Fruit fly (Drosophila melanogaster): ENCODE measurements around the gene Pkcdelta.

The Pkcdelta gene

DNA sequence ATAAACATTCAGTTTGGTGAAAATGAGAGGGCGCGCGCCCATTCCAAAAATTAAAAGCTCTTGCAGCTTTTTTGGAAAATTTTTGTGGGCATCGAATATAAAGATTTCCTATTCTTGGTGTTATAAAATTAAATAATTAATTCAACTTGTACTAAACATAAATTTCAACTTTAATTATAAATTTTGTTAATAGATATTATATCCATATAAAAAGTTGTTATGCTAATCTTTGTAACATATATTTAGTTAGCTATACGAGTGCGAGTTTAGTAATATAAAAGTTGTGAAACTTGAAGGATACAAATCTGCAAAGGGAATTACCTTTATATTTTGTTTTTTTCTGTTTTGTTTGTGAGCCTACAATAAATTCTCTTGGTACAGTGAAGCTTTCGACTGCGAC is 558 bp upstream of the Pkcdelta start:
- no peak for TF ChIP-seq CG8281 (tag; optimal IDR thresholded peaks at IDR 0.05)
- TF ChIP-seq CG9215 (GFP tag; IDR thresholded peaks at IDR 0.05), result no peak
- TF ChIP-seq CG3163 (GFP tag; optimal IDR thresholded peaks at IDR 0.05), result no peak
- TF ChIP-seq CG17359 (tag; optimal IDR thresholded peaks at IDR 0.05), result no peak
- peak; percentile 33 for TF ChIP-seq PHDP (tag; optimal IDR thresholded peaks at IDR 0.05)
- no peak for TF ChIP-seq jumu (GFP tag; optimal IDR thresholded peaks at IDR 0.05)
- TF ChIP-seq kni (GFP tag; optimal IDR thresholded peaks at IDR 0.05), result no peak
- no peak for TF ChIP-seq CG7963 (GFP tag; IDR thresholded peaks at IDR 0.05; ENCODE audit: partially characterized antibody)
- no peak for TF ChIP-seq HLH54F (GFP tag; optimal IDR thresholded peaks at IDR 0.05)
- no peak for TF ChIP-seq CG10274 (GFP tag; optimal IDR thresholded peaks at IDR 0.05)
- no peak for TF ChIP-seq HLH4C (GFP tag; IDR thresholded peaks at IDR 0.05; ENCODE audit: partially characterized antibody)
- no peak for TF ChIP-seq CG12299 (tag; optimal IDR thresholded peaks at IDR 0.05)
- TF ChIP-seq GATAe (GFP tag; conservative IDR thresholded peaks at IDR 0.05), result no peak
- no peak for TF ChIP-seq CG7745 (tag; optimal IDR thresholded peaks at IDR 0.05)
- 0 out of 2 replicates have a peak, but pooled peaks have one; percentile 17 for TF ChIP-seq Ptx1 (GFP tag; IDR thresholded peaks at IDR 0.05)
- TF ChIP-seq CG9609 (GFP tag; optimal IDR thresholded peaks at IDR 0.05), result no peak
- no peak for TF ChIP-seq CG10462 (GFP tag; optimal IDR thresholded peaks at IDR 0.05)
- no peak for TF ChIP-seq Eip74EF (GFP tag; optimal IDR thresholded peaks at IDR 0.05)
- no peak for TF ChIP-seq trh (GFP tag; optimal IDR thresholded peaks at IDR 0.05)
- no peak for TF ChIP-seq ase (GFP tag; IDR thresholded peaks at IDR 0.05)
- no peak for TF ChIP-seq CG12236 (GFP tag; optimal IDR thresholded peaks at IDR 0.05)
- no peak for TF ChIP-seq NfI (GFP tag; optimal IDR thresholded peaks at IDR 0.05)
- TF ChIP-seq gt (GFP tag; IDR thresholded peaks at IDR 0.05), result no peak
- no peak for TF ChIP-seq tgo (GFP tag; IDR thresholded peaks at IDR 0.05)
- no peak for TF ChIP-seq Aef1 (GFP tag; IDR thresholded peaks at IDR 0.05)
- TF ChIP-seq CG2712 (tag; optimal IDR thresholded peaks at IDR 0.05), result peak; percentile 19
- no peak for TF ChIP-seq tap (tag; optimal IDR thresholded peaks at IDR 0.05)
- no peak for TF ChIP-seq CG11723 (GFP tag; optimal IDR thresholded peaks at IDR 0.05)
- TF ChIP-seq HLHmδ (GFP tag; optimal IDR thresholded peaks at IDR 0.05), result no peak
- TF ChIP-seq CG33557 (GFP tag; optimal IDR thresholded peaks at IDR 0.05), result no peak
- TF ChIP-seq ttk (GFP tag; IDR thresholded peaks at IDR 0.05), result no peak
- TF ChIP-seq otp (GFP tag; IDR thresholded peaks at IDR 0.05), result no peak
- TF ChIP-seq maf-S (GFP tag; optimal IDR thresholded peaks at IDR 0.05), result no peak
- TF ChIP-seq CG13424 (tag; optimal IDR thresholded peaks at IDR 0.05), result peak; percentile 47
- TF ChIP-seq CG9797 (GFP tag; optimal IDR thresholded peaks at IDR 0.05), result no peak
- TF ChIP-seq CG12104 (GFP tag; optimal IDR thresholded peaks at IDR 0.05), result no peak
- no peak for TF ChIP-seq Bdp1 (GFP tag; optimal IDR thresholded peaks at IDR 0.05)
- TF ChIP-seq tup (GFP tag; optimal IDR thresholded peaks at IDR 0.05), result no peak
- TF ChIP-seq dysf (GFP tag; IDR thresholded peaks at IDR 0.05), result 0 out of 3 replicates have a peak, but pooled peaks have one; percentile 34
- no peak for TF ChIP-seq hb (GFP tag; IDR thresholded peaks at IDR 0.05; ENCODE audit: partially characterized antibody)
- no peak for TF ChIP-seq bcd (GFP tag; optimal IDR thresholded peaks at IDR 0.05)
- no peak for TF ChIP-seq HmgD (GFP tag; optimal IDR thresholded peaks at IDR 0.05)
- no peak for TF ChIP-seq chn (GFP tag; optimal IDR thresholded peaks at IDR 0.05)
- TF ChIP-seq CG18011 (GFP tag; optimal IDR thresholded peaks at IDR 0.05), result no peak
- TF ChIP-seq gem (tag; optimal IDR thresholded peaks at IDR 0.05), result peak; percentile 63
- no peak for TF ChIP-seq oc (tag; optimal IDR thresholded peaks at IDR 0.05)
- TF ChIP-seq CoRest (tag; optimal IDR thresholded peaks at IDR 0.05), result peak; percentile 24
- TF ChIP-seq Lhr (GFP tag; optimal IDR thresholded peaks at IDR 0.05), result no peak
- TF ChIP-seq CG18619 (GFP tag; optimal IDR thresholded peaks at IDR 0.05), result no peak
- no peak for TF ChIP-seq CG4820 (GFP tag; optimal IDR thresholded peaks at IDR 0.05)
- no peak for TF ChIP-seq CG12071 (GFP tag; optimal IDR thresholded peaks at IDR 0.05)
